Fruit fly (Drosophila melanogaster): ENCODE data around the gene CG3734.

DNA sequence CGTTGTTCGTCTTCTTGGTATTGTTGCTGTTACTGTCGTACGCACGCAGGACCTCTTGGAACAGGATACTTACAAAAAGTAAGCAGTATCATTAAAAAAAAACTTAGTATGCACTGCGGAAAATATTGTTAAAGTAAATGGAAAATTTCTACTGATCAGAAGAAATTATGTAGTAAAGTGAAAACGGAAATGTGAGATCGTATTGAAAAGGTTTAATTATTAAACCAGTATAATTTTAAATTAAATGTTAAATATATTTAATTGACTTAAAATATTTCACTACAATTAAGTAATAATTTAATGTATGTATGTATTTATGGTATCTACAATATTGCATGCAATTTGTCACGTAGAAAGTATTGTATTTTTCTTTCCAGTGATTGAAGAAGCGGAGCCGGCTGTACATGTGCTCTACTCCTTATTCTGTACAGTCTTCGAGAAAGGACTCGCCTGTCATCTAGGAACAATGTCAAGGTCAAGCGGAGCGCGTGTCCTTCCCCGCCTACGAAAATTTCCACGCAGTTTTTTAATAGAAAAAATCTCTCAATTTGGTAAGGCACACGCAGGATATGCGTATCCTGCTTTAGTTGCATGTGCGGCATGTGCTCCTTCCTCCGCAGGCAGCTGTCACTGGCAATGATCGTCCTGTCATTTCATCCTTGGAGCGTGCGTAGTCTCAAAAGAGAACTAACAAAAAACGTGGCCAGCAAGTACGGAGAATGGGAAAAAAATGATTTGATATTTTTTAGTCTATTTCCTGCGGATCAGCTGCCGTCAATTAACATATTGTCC lies 43.9 kb upstream of the CG3734 start:
- TF ChIP-seq CG7372 (GFP tag; IDR thresholded peaks at IDR 0.05) (no peak), da (GFP tag; optimal IDR thresholded peaks at IDR 0.05) (no peak), Sry-δ (GFP tag; optimal IDR thresholded peaks at IDR 0.05) (no peak), otp (GFP tag; IDR thresholded peaks at IDR 0.05) (no peak), ATbp (GFP tag; optimal IDR thresholded peaks at IDR 0.05) (no peak), yki (optimal IDR thresholded peaks at IDR 0.05) (no peak), Lhr (GFP tag; optimal IDR thresholded peaks at IDR 0.05) (no peak), CG8478 (optimal IDR thresholded peaks at IDR 0.05) (no peak), GATAe (GFP tag; conservative IDR thresholded peaks at IDR 0.05) (no peak), grn (GFP tag; optimal IDR thresholded peaks at IDR 0.05) (no peak), nau (GFP tag; optimal IDR thresholded peaks at IDR 0.05) (no peak)
